Fruit fly (Drosophila melanogaster): Measurements from ENCODE around the gene mRpS31.
A peak's percentile ranks its signal among the peaks of the same experiment; 100 is the strongest.

DNA sequence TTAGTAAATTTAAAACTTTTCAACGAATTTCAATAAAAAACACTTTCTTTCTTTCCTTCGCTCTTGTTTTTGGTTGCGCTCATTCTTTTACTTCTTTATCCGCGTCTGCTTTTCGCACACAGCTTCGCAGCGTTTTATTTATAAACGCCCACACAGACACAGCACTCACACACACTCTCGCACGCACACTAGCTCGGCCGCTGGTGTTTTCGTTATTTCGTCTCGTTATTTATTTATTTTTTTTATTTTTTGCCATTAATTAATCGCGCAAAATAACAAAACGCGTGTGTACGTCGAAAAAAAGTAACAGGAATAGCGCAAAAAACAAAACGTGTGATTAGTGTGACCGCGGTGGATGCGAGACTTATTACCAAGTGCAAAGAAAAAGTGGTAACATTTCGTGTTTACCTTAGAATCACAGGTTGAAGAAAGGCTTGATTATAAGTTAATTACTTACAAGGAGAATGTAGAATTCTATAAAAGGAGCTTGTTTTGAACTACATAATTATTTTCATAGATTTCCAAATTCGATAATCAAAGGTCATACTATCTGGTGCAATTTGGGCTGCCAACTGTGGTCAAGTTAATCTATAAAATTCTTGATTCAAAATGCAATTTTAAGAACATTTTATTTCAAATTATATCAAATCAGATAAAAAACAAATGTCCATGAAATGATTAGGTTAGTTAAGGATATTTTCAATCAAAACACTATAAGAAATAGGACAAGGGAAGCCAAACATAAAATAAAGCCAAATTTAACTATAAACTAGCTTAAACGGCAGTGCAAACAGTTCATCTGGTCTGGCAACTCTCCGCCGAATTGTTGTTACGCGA lies at the start of gene mRpS31, which contains the start of gene hzg:
- TF ChIP-seq pan (optimal IDR thresholded peaks at IDR 0.05) = no peak
- peak; percentile 97 for TF ChIP-seq psq (GFP tag; optimal IDR thresholded peaks at IDR 0.05)
- peak; percentile 5 for TF ChIP-seq br (GFP tag; optimal IDR thresholded peaks at IDR 0.05)
- TF ChIP-seq Vsx2 (GFP tag; optimal IDR thresholded peaks at IDR 0.05; ENCODE audit: partially characterized antibody) = no peak
- peak; percentile 10 for TF ChIP-seq CG9705 (GFP tag; optimal IDR thresholded peaks at IDR 0.05)
- TF ChIP-seq usp (GFP tag; optimal IDR thresholded peaks at IDR 0.05) = no peak
- no peak for TF ChIP-seq Abd-B (GFP tag; optimal IDR thresholded peaks at IDR 0.05)
- TF ChIP-seq woc (GFP tag; optimal IDR thresholded peaks at IDR 0.05) = peak; percentile 61
- TF ChIP-seq OdsH (GFP tag; optimal IDR thresholded peaks at IDR 0.05) = peak; percentile 51
- TF ChIP-seq jim (GFP tag; optimal IDR thresholded peaks at IDR 0.05) = no peak

Data from whole organism, wandering third instar larva.